Worm (Caenorhabditis elegans) whole organism, late embryonic: ENCODE results near the gene B0303.14.

Experiments used
- C08G9.2 ChIP-seq: sonication (generic microtip); optimal IDR thresholded peaks from 2 replicates; lab custom pipeline; 2016; ENCODE audit warnings: mild to moderate bottlenecking, missing genetic modification characterization, moderate library complexity, missing compliant biosample characterization
- Y22D7AL.16 ChIP-seq: sonication (generic microtip); optimal IDR thresholded peaks from 2 replicates; lab custom pipeline; 2016; ENCODE audit warnings: missing genetic modification characterization, missing compliant biosample characterization
- ceh-14 ChIP-seq: sonication (generic microtip); optimal IDR thresholded peaks from 2 replicates; lab custom pipeline; 2016; ENCODE audit warnings: missing genotype, missing genetic modification characterization, missing compliant biosample characterization
- ceh-18 ChIP-seq: sonication (generic microtip); optimal IDR thresholded peaks from 2 replicates; lab custom pipeline; 2016; ENCODE audit warnings: missing genetic modification characterization, missing compliant biosample characterization
- ceh-2 ChIP-seq: sonication (generic microtip); optimal IDR thresholded peaks from 2 replicates; lab custom pipeline; 2016; ENCODE audit warnings: missing genotype, missing genetic modification characterization, missing compliant biosample characterization
- ceh-22 ChIP-seq: sonication (generic microtip); optimal IDR thresholded peaks from 2 replicates; lab custom pipeline; 2017; ENCODE audit warnings: missing biosample characterization, missing genetic modification characterization
- ceh-24 ChIP-seq: sonication (generic microtip); optimal IDR thresholded peaks from 2 replicates; lab custom pipeline; 2016; ENCODE audit warnings: mild to moderate bottlenecking, missing genetic modification characterization, missing compliant biosample characterization
- ceh-30 ChIP-seq: fragments of 150-350 bp; optimal IDR thresholded peaks from 2 replicates; lab custom pipeline; 2014; ENCODE audit warnings: missing biosample characterization, missing genetic modification characterization
- ceh-34 ChIP-seq: sonication (generic microtip); optimal IDR thresholded peaks from 2 replicates; lab custom pipeline; 2016; ENCODE audit warnings: mild to moderate bottlenecking, missing genetic modification characterization, missing compliant biosample characterization
- ceh-45 ChIP-seq: fragments of 200-800 bp; sonication (Bioruptor generic); IDR thresholded peaks from 2 replicates; pipeline ENCODE4 v1.3.6; 2022; ENCODE audit warnings: missing genetic modification reagents, missing genetic modification characterization, missing compliant biosample characterization
- ceh-48 ChIP-seq: sonication (generic microtip); optimal IDR thresholded peaks from 2 replicates; lab custom pipeline; 2016; ENCODE audit warnings: missing genetic modification characterization, inconsistent platforms, missing compliant biosample characterization
- ceh-9 ChIP-seq: sonication (generic microtip); optimal IDR thresholded peaks from 2 replicates; lab custom pipeline; 2016; ENCODE audit warnings: mild to moderate bottlenecking, missing genetic modification characterization, inconsistent platforms, missing compliant biosample characterization
- che-1 ChIP-seq: sonication (generic microtip); optimal IDR thresholded peaks from 2 replicates; lab custom pipeline; 2016; ENCODE audit warnings: mild to moderate bottlenecking, missing genetic modification characterization, missing compliant biosample characterization
- dmd-4 ChIP-seq: sonication (generic microtip); optimal IDR thresholded peaks from 2 replicates; lab custom pipeline; 2016; ENCODE audit warnings: borderline replicate concordance, missing genetic modification characterization, missing compliant biosample characterization
- dve-1 ChIP-seq: sonication (generic microtip); optimal IDR thresholded peaks from 2 replicates; lab custom pipeline; 2017; ENCODE audit warnings: antibody characterized with exemption, mild to moderate bottlenecking, missing genetic modification characterization, missing compliant biosample characterization
- elt-2 ChIP-seq: sonication (generic microtip); optimal IDR thresholded peaks from 2 replicates; lab custom pipeline; 2016; ENCODE audit warnings: missing genetic modification reagents, missing genetic modification characterization, missing compliant biosample characterization
- elt-4 ChIP-seq: sonication (generic microtip); optimal IDR thresholded peaks from 2 replicates; lab custom pipeline; 2016; ENCODE audit warnings: missing genetic modification characterization, missing compliant biosample characterization
- ets-4 ChIP-seq: sonication (generic microtip); optimal IDR thresholded peaks from 2 replicates; lab custom pipeline; 2016; ENCODE audit warnings: missing genetic modification characterization, missing compliant biosample characterization
- fax-1 ChIP-seq: sonication (generic microtip); optimal IDR thresholded peaks from 2 replicates; lab custom pipeline; 2016; ENCODE audit warnings: missing genotype, missing genetic modification characterization, missing compliant biosample characterization
- fkh-6 ChIP-seq: sonication (generic microtip); optimal IDR thresholded peaks from 2 replicates; lab custom pipeline; 2016; ENCODE audit warnings: missing genetic modification characterization, missing compliant biosample characterization
- gmeb-2 ChIP-seq: sonication (generic microtip); optimal IDR thresholded peaks from 2 replicates; lab custom pipeline; 2016; ENCODE audit warnings: missing genetic modification characterization, inconsistent platforms, missing compliant biosample characterization
- hlh-13 ChIP-seq: fragments of 200-800 bp; sonication (Bioruptor generic); optimal IDR thresholded peaks from 2 replicates; lab custom pipeline; 2018; ENCODE audit warnings: mild to moderate bottlenecking, missing genetic modification characterization, missing compliant biosample characterization
- hlh-15 ChIP-seq: sonication (generic microtip); optimal IDR thresholded peaks from 2 replicates; lab custom pipeline; 2016; ENCODE audit warnings: missing genetic modification characterization, missing compliant biosample characterization
- hlh-30 ChIP-seq: sonication (generic microtip); optimal IDR thresholded peaks from 2 replicates; lab custom pipeline; 2017; ENCODE audit warnings: antibody characterized with exemption, missing genetic modification characterization, missing compliant biosample characterization; ENCODE audit not compliant: insufficient read depth
- lim-6 ChIP-seq: sonication (generic microtip); optimal IDR thresholded peaks from 2 replicates; lab custom pipeline; 2016; ENCODE audit warnings: missing genetic modification characterization, missing compliant biosample characterization
- lin-11 ChIP-seq: fragments of 200-800 bp; sonication (Bioruptor generic); optimal IDR thresholded peaks from 2 replicates; lab custom pipeline; 2018; ENCODE audit warnings: mild to moderate bottlenecking, missing genetic modification characterization, missing compliant biosample characterization
- mec-3 ChIP-seq: sonication (generic microtip); optimal IDR thresholded peaks from 2 replicates; lab custom pipeline; 2016; ENCODE audit warnings: borderline replicate concordance, missing genetic modification characterization, missing compliant biosample characterization
- nfya-1 ChIP-seq: sonication (generic microtip); optimal IDR thresholded peaks from 2 replicates; lab custom pipeline; 2017; ENCODE audit warnings: missing genetic modification characterization, mild to moderate bottlenecking, missing compliant biosample characterization, antibody characterized with exemption, moderate library complexity
- nhr-232 ChIP-seq: sonication (generic microtip); optimal IDR thresholded peaks from 2 replicates; lab custom pipeline; 2016; ENCODE audit warnings: missing genetic modification characterization, missing compliant biosample characterization
- npax-4 ChIP-seq: sonication (generic microtip); optimal IDR thresholded peaks from 2 replicates; lab custom pipeline; 2016; ENCODE audit warnings: missing genetic modification characterization, missing compliant biosample characterization
- pag-3 ChIP-seq: sonication (generic microtip); optimal IDR thresholded peaks from 2 replicates; lab custom pipeline; 2016; ENCODE audit warnings: missing compliant biosample characterization, missing genetic modification characterization, borderline replicate concordance
- pqm-1 ChIP-seq: sonication (generic microtip); optimal IDR thresholded peaks from 2 replicates; lab custom pipeline; 2016; ENCODE audit warnings: missing genetic modification characterization, missing compliant biosample characterization
- pros-1 ChIP-seq: fragments of 150-350 bp; optimal IDR thresholded peaks from 2 replicates; lab custom pipeline; 2014; ENCODE audit warnings: missing biosample characterization, missing genetic modification reagents, missing genetic modification characterization
- sdc-2 ChIP-seq: sonication (generic microtip); optimal IDR thresholded peaks from 2 replicates; lab custom pipeline; 2016; ENCODE audit warnings: missing genotype, missing genetic modification characterization, missing compliant biosample characterization
- sox-4 ChIP-seq: sonication (generic microtip); optimal IDR thresholded peaks from 2 replicates; lab custom pipeline; 2017; ENCODE audit warnings: mild to moderate bottlenecking, missing genetic modification characterization, inconsistent platforms, missing compliant biosample characterization
- tbx-2 ChIP-seq: sonication (generic microtip); optimal IDR thresholded peaks from 2 replicates; lab custom pipeline; 2016; ENCODE audit warnings: missing genetic modification characterization, missing compliant biosample characterization
- ttx-3 ChIP-seq: sonication (generic microtip); optimal IDR thresholded peaks from 2 replicates; lab custom pipeline; 2016; ENCODE audit warnings: missing genetic modification reagents, missing genetic modification characterization, missing compliant biosample characterization
- unc-42 ChIP-seq: sonication (generic microtip); optimal IDR thresholded peaks from 2 replicates; lab custom pipeline; 2016; ENCODE audit warnings: missing genotype, missing genetic modification characterization, missing compliant biosample characterization
- zip-5 ChIP-seq: sonication (generic microtip); optimal IDR thresholded peaks from 2 replicates; lab custom pipeline; 2016; ENCODE audit warnings: missing genetic modification characterization, missing compliant biosample characterization

Gene B0303.14

DNA sequence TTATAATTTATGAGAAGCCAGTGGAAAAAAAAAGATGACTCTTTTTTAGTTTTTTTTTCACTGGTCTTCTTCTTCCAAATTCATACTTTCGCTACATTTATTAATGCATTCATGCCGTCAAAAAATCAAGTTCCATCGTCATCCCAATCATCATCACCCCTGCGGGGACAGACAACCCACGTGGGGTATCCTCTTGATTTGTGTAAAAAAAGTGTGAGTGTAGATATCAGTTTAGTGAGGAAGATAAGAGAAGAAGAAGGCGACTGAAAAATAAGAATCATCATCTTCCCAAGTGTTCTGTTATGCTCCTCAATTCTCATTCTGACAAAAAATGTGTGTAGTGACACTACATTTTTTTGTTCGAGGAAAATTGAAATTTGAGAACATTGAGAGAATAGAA lies 16.0 kb upstream of the B0303.14 start:
- no peak for TF ChIP-seq fkh-6 (tag; lab: Kevin White, UChicago)

DNA sequence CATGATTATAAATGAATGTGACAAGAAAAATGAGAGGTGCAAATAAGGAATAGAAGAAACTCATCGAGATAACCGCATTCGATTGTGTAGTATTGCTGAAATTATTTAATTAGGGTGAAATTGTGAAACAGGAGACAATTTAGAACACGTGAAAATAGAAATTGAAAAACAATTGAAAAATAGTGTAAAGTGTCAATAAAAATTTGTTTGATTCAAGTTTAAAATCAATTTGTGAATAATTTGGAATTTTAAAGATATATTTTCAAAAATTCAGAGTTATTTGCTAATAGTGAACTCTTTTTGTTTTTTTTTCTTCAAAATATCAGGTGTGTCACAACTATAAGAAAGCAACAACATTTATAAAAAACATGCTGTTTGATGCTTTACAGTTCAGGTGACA lies 15.3 kb upstream of the B0303.14 start, which contains the start of gene ZK370.4:
Gene ZK370.4 (minus strand): TSS at position 101 of the 400 bp plus-strand sequence.
- no peak for TF ChIP-seq gmeb-2 (tag; lab: Kevin White, UChicago)
- TF ChIP-seq npax-4 (tag; lab: Kevin White, UChicago): no peak
- TF ChIP-seq ceh-9 (tag; lab: Kevin White, UChicago): no peak
- no peak for TF ChIP-seq ceh-48
- TF ChIP-seq elt-4 (tag; lab: Kevin White, UChicago): no peak
- no peak for TF ChIP-seq pros-1 (tag; lab: Kevin White, UChicago)
- TF ChIP-seq sdc-2 (tag; lab: Kevin White, UChicago): no peak
- no peak for TF ChIP-seq hlh-13 (GFP tag; lab: Kevin White, UChicago)
- no peak for TF ChIP-seq ceh-18 (tag; lab: Kevin White, UChicago)
- no peak for TF ChIP-seq C08G9.2 (tag; lab: Kevin White, UChicago)
- TF ChIP-seq ceh-14 (tag; lab: Kevin White, UChicago): no peak
- no peak for TF ChIP-seq zip-5 (tag; lab: Kevin White, UChicago)
- no peak for TF ChIP-seq ttx-3 (tag; lab: Kevin White, UChicago)
- no peak for TF ChIP-seq sox-4
- TF ChIP-seq lin-11 (tag; lab: Kevin White, UChicago): no peak
- no peak for TF ChIP-seq pag-3 (tag; lab: Kevin White, UChicago)
- TF ChIP-seq unc-42 (tag; lab: Kevin White, UChicago): no peak
- no peak for TF ChIP-seq tbx-2 (tag; lab: Kevin White, UChicago)
- no peak for TF ChIP-seq lim-6 (tag; lab: Kevin White, UChicago)
- TF ChIP-seq ceh-22 (tag; lab: Kevin White, UChicago): no peak

DNA sequence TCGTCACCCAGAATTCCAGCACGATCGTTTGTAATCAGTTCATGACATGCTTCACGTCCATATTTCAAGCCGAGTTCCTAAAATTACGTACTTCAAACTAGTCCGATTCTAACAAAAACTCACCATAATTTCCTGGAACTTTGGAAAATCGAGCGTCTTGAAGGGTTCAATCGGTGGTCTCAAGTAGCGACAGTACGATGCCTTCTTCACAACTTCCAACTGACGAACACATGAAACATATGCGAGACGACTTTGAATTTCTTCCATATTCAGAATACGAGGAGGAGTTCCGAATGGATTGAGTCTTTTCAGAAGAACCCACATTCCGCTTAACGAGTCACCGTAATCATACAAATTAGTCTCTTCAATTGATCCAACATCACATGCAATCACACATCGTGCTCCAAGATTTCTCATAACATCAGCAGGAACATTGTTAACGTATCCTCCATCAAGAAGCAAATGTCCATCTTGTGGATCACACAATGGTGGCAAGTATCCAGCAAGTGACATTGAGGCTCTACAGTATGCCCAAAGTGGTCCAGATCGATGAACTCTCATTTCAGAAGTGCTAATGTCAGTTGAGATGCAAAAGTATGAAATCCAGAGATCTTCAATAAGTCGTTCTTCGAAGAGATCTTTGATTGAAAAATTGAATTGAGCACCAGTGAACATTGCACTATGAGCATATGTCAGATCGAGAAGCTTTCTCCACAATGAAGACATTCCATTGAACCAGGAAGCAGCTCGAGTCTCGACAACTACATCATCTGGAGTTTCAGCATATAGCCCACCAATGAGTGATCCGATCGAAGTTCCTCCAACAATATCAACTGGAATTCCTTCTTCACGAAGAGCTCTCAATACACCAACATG lies 10.3 kb upstream of the B0303.14 start:
- TF ChIP-seq tbx-2 (tag; lab: Kevin White, UChicago): no peak
- no peak for TF ChIP-seq che-1
- TF ChIP-seq pros-1 (tag; lab: Kevin White, UChicago): no peak
- no peak for TF ChIP-seq Y22D7AL.16
- no peak for TF ChIP-seq ceh-34
- TF ChIP-seq ceh-2: no peak
- no peak for TF ChIP-seq hlh-15 (tag; lab: Kevin White, UChicago)
- no peak for TF ChIP-seq mec-3 (tag; lab: Kevin White, UChicago)
- TF ChIP-seq sox-4: no peak
- no peak for TF ChIP-seq elt-4 (tag; lab: Kevin White, UChicago)
- no peak for TF ChIP-seq ets-4
- no peak for TF ChIP-seq ceh-30 (tag; lab: Kevin White, UChicago)

DNA sequence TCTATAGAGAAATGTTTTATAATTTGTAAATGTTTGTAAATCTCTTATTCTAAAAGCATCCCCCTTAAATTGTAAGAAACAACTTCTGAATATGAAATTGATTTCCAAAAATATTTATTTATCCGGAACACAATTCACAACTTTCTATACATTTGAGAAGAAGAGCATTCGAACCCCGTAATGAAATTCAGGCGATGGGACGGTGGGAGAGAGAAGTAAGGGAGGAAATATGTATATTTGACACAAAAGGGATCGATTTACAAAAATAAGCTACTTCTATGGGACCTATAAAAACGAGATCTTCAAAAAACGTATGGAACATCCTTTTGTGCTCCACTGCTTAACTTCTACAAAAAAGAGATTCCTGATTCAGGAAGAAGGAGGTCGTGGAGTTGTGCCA lies 9.2 kb upstream of the B0303.14 start:
- TF ChIP-seq ceh-2 (no peak), pqm-1 (tag; lab: Kevin White, UChicago) (no peak), nhr-232 (tag; lab: Kevin White, UChicago) (no peak), ceh-45 (GFP tag; lab: Robert Waterston, UW) (no peak), gmeb-2 (tag; lab: Kevin White, UChicago) (no peak), fax-1 (tag; lab: Kevin White, UChicago) (no peak), ets-4 (no peak), elt-2 (tag; lab: Kevin White, UChicago) (no peak), dmd-4 (tag; lab: Kevin White, UChicago) (no peak), nfya-1 (tag; lab: Kevin White, UChicago) (no peak), ceh-24 (tag; lab: Kevin White, UChicago) (no peak), lim-6 (tag; lab: Kevin White, UChicago) (no peak), lin-11 (tag; lab: Kevin White, UChicago) (no peak), dve-1 (tag; lab: Kevin White, UChicago) (no peak), ttx-3 (tag; lab: Kevin White, UChicago) (no peak), hlh-30 (tag; lab: Kevin White, UChicago) (no peak)
- TF ChIP-seq, all 69 proteins: peak for 0
